Fruit fly (Drosophila melanogaster): ENCODE data around the gene lcs.
A peak's percentile ranks its signal among the peaks of the same experiment; 100 is the strongest.

lcs gene

dm6 chrX:21373659-21374426 is 23.3 kb downstream of the lcs start, which contains the start of gene slgA (continued):
- TF ChIP-seq dmrt99B (tag; optimal IDR thresholded peaks at IDR 0.05) (no peak), kay (GFP tag; optimal IDR thresholded peaks at IDR 0.05) (no peak), Mes4 (GFP tag; optimal IDR thresholded peaks at IDR 0.05) (no peak), CG13424 (tag; optimal IDR thresholded peaks at IDR 0.05) (no peak), Sin3A (optimal IDR thresholded peaks at IDR 0.05) (peak; percentile 37), seq (GFP tag; IDR thresholded peaks at IDR 0.05) (no peak), Abd-B (GFP tag; optimal IDR thresholded peaks at IDR 0.05) (no peak), Sry-δ (GFP tag; optimal IDR thresholded peaks at IDR 0.05) (peak; percentile 85), CG8359 (GFP tag; optimal IDR thresholded peaks at IDR 0.05; ENCODE audit: borderline replicate concordance) (no peak), crc (GFP tag; optimal IDR thresholded peaks at IDR 0.05) (no peak), Mad (GFP tag; optimal IDR thresholded peaks at IDR 0.05) (peak; percentile 31), Fer1 (GFP tag; optimal IDR thresholded peaks at IDR 0.05) (no peak), cad (GFP tag; optimal IDR thresholded peaks at IDR 0.05) (no peak), GATAe (GFP tag; conservative IDR thresholded peaks at IDR 0.05) (peak; percentile 95), CG10147 (GFP tag; optimal IDR thresholded peaks at IDR 0.05) (no peak), CG15601 (tag; optimal IDR thresholded peaks at IDR 0.05) (no peak), Bteb2 (GFP tag; optimal IDR thresholded peaks at IDR 0.05) (peak; percentile 35), en (GFP tag; optimal IDR thresholded peaks at IDR 0.05) (no peak), Doc3 (GFP tag; IDR thresholded peaks at IDR 0.05; ENCODE audit: partially characterized antibody) (peak; percentile 52; the same call in 1 of the 3 replicates), CG9876 (GFP tag; optimal IDR thresholded peaks at IDR 0.05) (peak; percentile 19), Deaf1 (tag; optimal IDR thresholded peaks at IDR 0.05) (peak; percentile 57), Neu2 (GFP tag; optimal IDR thresholded peaks at IDR 0.05; ENCODE audit: borderline replicate concordance) (no peak), CG2875 (GFP tag; optimal IDR thresholded peaks at IDR 0.05) (no peak), rib (GFP tag; IDR thresholded peaks at IDR 0.05) (0 out of 2 replicates have a peak, but pooled peaks have one; percentile 15), CG1024 (GFP tag; IDR thresholded peaks at IDR 0.05) (0 out of 2 replicates have a peak, but pooled peaks have one; percentile 18), CG17186 (GFP tag; optimal IDR thresholded peaks at IDR 0.05) (peak; percentile 16), emc (GFP tag; optimal IDR thresholded peaks at IDR 0.05) (no peak), ssp (GFP tag; IDR thresholded peaks at IDR 0.05) (no peak), ase (GFP tag; IDR thresholded peaks at IDR 0.05) (no peak), CG30403 (GFP tag; optimal IDR thresholded peaks at IDR 0.05) (peak; percentile 46), CG15514 (GFP tag; optimal IDR thresholded peaks at IDR 0.05) (peak; percentile 65), tup (GFP tag; optimal IDR thresholded peaks at IDR 0.05) (no peak), da (GFP tag; optimal IDR thresholded peaks at IDR 0.05) (no peak), wor (GFP tag; IDR thresholded peaks at IDR 0.05) (no peak), CG2120 (GFP tag; optimal IDR thresholded peaks at IDR 0.05) (peak; percentile 65), salm (tag; optimal IDR thresholded peaks at IDR 0.05) (no peak), nom (GFP tag; optimal IDR thresholded peaks at IDR 0.05) (peak; percentile 22), gro (GFP tag; optimal IDR thresholded peaks at IDR 0.05) (peak; percentile 18), tio (GFP tag; optimal IDR thresholded peaks at IDR 0.05) (no peak), Elba2 (GFP tag; optimal IDR thresholded peaks at IDR 0.05) (no peak), bigmax (GFP tag; optimal IDR thresholded peaks at IDR 0.05) (no peak), CG1792 (GFP tag; optimal IDR thresholded peaks at IDR 0.05) (no peak), gcm2 (GFP tag; optimal IDR thresholded peaks at IDR 0.05) (no peak), CG3065 (GFP tag; optimal IDR thresholded peaks at IDR 0.05) (no peak), fru (optimal IDR thresholded peaks at IDR 0.05) (no peak), tap (tag; optimal IDR thresholded peaks at IDR 0.05) (no peak), Myb (GFP tag; optimal IDR thresholded peaks at IDR 0.05) (peak; percentile 75), hkb (optimal IDR thresholded peaks at IDR 0.05) (no peak), hkb (GFP tag; IDR thresholded peaks at IDR 0.05) (no peak), ranshi (GFP tag; IDR thresholded peaks at IDR 0.05) (no peak), Awh (GFP tag; IDR thresholded peaks at IDR 0.05) (no peak)
